Fruit fly (Drosophila melanogaster) whole organism, embryonic: ENCODE results near the gene CG6005.

Source experiments
- Atf6 ChIP-seq: fragments of 200-800 bp; sonication (Bioruptor generic); IDR thresholded peaks from 2 replicates; pipeline ENCODE4 v1.3.6; 2022; ENCODE audit warnings: missing biosample characterization, missing genetic modification characterization
- CG11504 ChIP-seq: fragments of 200-800 bp; sonication (Bioruptor generic); optimal IDR thresholded peaks from 3 replicates; lab custom pipeline; 2019; ENCODE audit warnings: missing biosample characterization, mild to moderate bottlenecking, missing genetic modification characterization, moderate library complexity
- CG12659 ChIP-seq: fragments of 200-800 bp; sonication (Bioruptor generic); optimal IDR thresholded peaks from 3 replicates; lab custom pipeline; 2017; ENCODE audit warnings: mild to moderate bottlenecking, missing biosample characterization, missing genetic modification reagents, missing genetic modification characterization
- CG13894 ChIP-seq: fragments of 200-800 bp; sonication (Bioruptor generic); optimal IDR thresholded peaks from 3 replicates; lab custom pipeline; 2018; ENCODE audit warnings: missing biosample characterization, mild to moderate bottlenecking, missing genetic modification characterization, moderate library complexity
- CG14710 ChIP-seq: fragments of 200-800 bp; sonication (Bioruptor generic); optimal IDR thresholded peaks from 3 replicates; lab custom pipeline; 2019; ENCODE audit warnings: missing biosample characterization, mild to moderate bottlenecking, missing genetic modification characterization, moderate library complexity
- CG15011 ChIP-seq: fragments of 200-800 bp; sonication (Bioruptor generic); optimal IDR thresholded peaks from 3 replicates; lab custom pipeline; 2018; ENCODE audit warnings: missing biosample characterization, mild to moderate bottlenecking, missing genetic modification characterization
- CG1529 ChIP-seq: fragments of 200-800 bp; sonication (Bioruptor generic); optimal IDR thresholded peaks from 3 replicates; lab custom pipeline; 2018; ENCODE audit warnings: missing biosample characterization, missing genetic modification characterization
- CG15514 ChIP-seq: fragments of 200-800 bp; sonication (Bioruptor generic); optimal IDR thresholded peaks from 3 replicates; lab custom pipeline; 2017; ENCODE audit warnings: missing biosample characterization, missing genetic modification characterization, mild to moderate bottlenecking, moderate library complexity, missing genetic modification reagents
- CG18262 ChIP-seq: fragments of 200-800 bp; optimal IDR thresholded peaks from 3 replicates; lab custom pipeline; 2019; ENCODE audit warnings: missing biosample characterization, mild to moderate bottlenecking, missing genetic modification characterization, moderate library complexity
- CG18599 ChIP-seq: fragments of 200-800 bp; sonication (Bioruptor generic); optimal IDR thresholded peaks from 3 replicates; lab custom pipeline; 2017; ENCODE audit warnings: missing biosample characterization, missing genetic modification characterization, mild to moderate bottlenecking, moderate library complexity, missing genetic modification reagents
- CG2120 ChIP-seq: fragments of 200-800 bp; sonication (Bioruptor generic); optimal IDR thresholded peaks from 3 replicates; lab custom pipeline; 2016; ENCODE audit warnings: missing biosample characterization, missing genetic modification characterization
- CG31388 ChIP-seq: fragments of 200-800 bp; sonication (Bioruptor generic); optimal IDR thresholded peaks from 2 replicates; lab custom pipeline; 2016; ENCODE audit warnings: missing biosample characterization, missing genetic modification characterization
- CG32767 ChIP-seq: fragments of 200-800 bp; sonication (Bioruptor generic); IDR thresholded peaks from 2 replicates; pipeline ENCODE4 v1.3.6; 2022; ENCODE audit warnings: missing biosample characterization, missing genetic modification characterization
- CG33557 ChIP-seq: fragments of 200-800 bp; sonication (Bioruptor generic); optimal IDR thresholded peaks from 2 replicates; lab custom pipeline; 2019; ENCODE audit warnings: missing biosample characterization, mild to moderate bottlenecking, missing genetic modification characterization, moderate library complexity
- CG6254 ChIP-seq: fragments of 200-800 bp; sonication (Bioruptor generic); optimal IDR thresholded peaks from 3 replicates; lab custom pipeline; 2017; ENCODE audit warnings: mild to moderate bottlenecking, missing biosample characterization, missing genetic modification reagents, missing genetic modification characterization
- CG6689 ChIP-seq: fragments of 200-800 bp; sonication (Bioruptor generic); IDR thresholded peaks from 2 replicates; pipeline ENCODE4 v1.3.6; 2022; ENCODE audit warnings: missing biosample characterization, missing genetic modification characterization
- CG6791 ChIP-seq: fragments of 200-800 bp; sonication (Bioruptor generic); IDR thresholded peaks from 3 replicates; pipeline ENCODE4 v1.3.6; 2022; ENCODE audit warnings: missing biosample characterization, missing genetic modification characterization; ENCODE audit not compliant: partially characterized antibody
- CG7928 ChIP-seq: fragments of 200-800 bp; sonication (Bioruptor generic); optimal IDR thresholded peaks from 2 replicates; lab custom pipeline; 2017; ENCODE audit warnings: missing biosample characterization, mild to moderate bottlenecking, missing genetic modification characterization
- CHES-1-like ChIP-seq: fragments of 200-800 bp; sonication (Bioruptor generic); optimal IDR thresholded peaks from 2 replicates; lab custom pipeline; 2016; ENCODE audit warnings: missing biosample characterization, missing genetic modification characterization
- Chrac-16 ChIP-seq: fragments of 200-800 bp; sonication (Bioruptor generic); optimal IDR thresholded peaks from 3 replicates; lab custom pipeline; 2016; ENCODE audit warnings: missing biosample characterization, missing genetic modification characterization
- CoRest ChIP-seq: fragments of 200-800 bp; sonication (Bioruptor generic); optimal IDR thresholded peaks from 3 replicates; lab custom pipeline; 2018; ENCODE audit warnings: missing biosample characterization, mild to moderate bottlenecking, missing genetic modification characterization, moderate library complexity
- Dip3 ChIP-seq: fragments of 200-800 bp; sonication (Bioruptor generic); optimal IDR thresholded peaks from 3 replicates; lab custom pipeline; 2016; ENCODE audit warnings: missing biosample characterization, missing genetic modification characterization
- HLHmδ ChIP-seq: fragments of 200-800 bp; sonication (Bioruptor generic); optimal IDR thresholded peaks from 2 replicates; lab custom pipeline; 2018; ENCODE audit warnings: missing biosample characterization, mild to moderate bottlenecking, missing genetic modification characterization, moderate library complexity
- Hr51 ChIP-seq, 2 experiments: fragments of 200-800 bp; sonication (Bioruptor generic); optimal IDR thresholded peaks; 2 replicates in 1 of 2; 3 replicates in 1 of 2; lab custom pipeline; 2016 to 2018; ENCODE audit warnings: missing biosample characterization in 2 of 2, missing genetic modification characterization in 2 of 2, mild to moderate bottlenecking in 1 of 2, moderate library complexity in 1 of 2
- Med ChIP-seq: fragments of 200-800 bp; sonication (Bioruptor generic); peaks from one replicate; lab custom pipeline; 2016; ENCODE audit warnings: missing biosample characterization, missing genetic modification characterization, mild to moderate bottlenecking, inconsistent platforms, moderate library complexity
- Side ChIP-seq: fragments of 200-800 bp; sonication (Bioruptor generic); optimal IDR thresholded peaks from 2 replicates; lab custom pipeline; 2016; ENCODE audit warnings: missing biosample characterization, missing genetic modification characterization
- Sox102F ChIP-seq: fragments of 200-800 bp; sonication (Bioruptor generic); optimal IDR thresholded peaks from 2 replicates; lab custom pipeline; 2018; ENCODE audit warnings: missing biosample characterization, mild to moderate bottlenecking, missing genetic modification characterization, moderate library complexity
- ab ChIP-seq: fragments of 200-800 bp; sonication (Bioruptor generic); optimal IDR thresholded peaks from 2 replicates; lab custom pipeline; 2016; ENCODE audit warnings: missing biosample characterization, missing genetic modification characterization
- al ChIP-seq: fragments of 200-800 bp; sonication (Bioruptor generic); IDR thresholded peaks from 2 replicates; pipeline ENCODE4 v1.3.6; 2022; ENCODE audit warnings: missing biosample characterization, missing genetic modification characterization
- br ChIP-seq: fragments of >200 bp; optimal IDR thresholded peaks from 2 replicates; lab custom pipeline; 2017
- cas ChIP-seq: fragments of 200-800 bp; sonication (Bioruptor generic); IDR thresholded peaks from 2 replicates; pipeline ENCODE4 v1.3.6; 2022; ENCODE audit warnings: missing biosample characterization, missing genetic modification characterization
- dysf ChIP-seq: fragments of 200-800 bp; sonication (Bioruptor generic); IDR thresholded peaks from 3 replicates; pipeline ENCODE4 v1.3.6; 2022; ENCODE audit warnings: missing biosample characterization, missing genetic modification characterization
- emc ChIP-seq: fragments of 200-800 bp; sonication (Bioruptor generic); optimal IDR thresholded peaks from 2 replicates; lab custom pipeline; 2016; ENCODE audit warnings: missing biosample characterization, missing genetic modification characterization
- fd3F ChIP-seq: fragments of 200-800 bp; sonication (Bioruptor generic); optimal IDR thresholded peaks from 2 replicates; lab custom pipeline; 2018; ENCODE audit warnings: missing biosample characterization, mild to moderate bottlenecking, missing genetic modification characterization, moderate library complexity
- gem ChIP-seq: fragments of 200-800 bp; sonication (Bioruptor generic); optimal IDR thresholded peaks from 2 replicates; lab custom pipeline; 2019; ENCODE audit warnings: missing biosample characterization, mild to moderate bottlenecking, missing genetic modification characterization, moderate library complexity
- grau ChIP-seq: fragments of 200-800 bp; optimal IDR thresholded peaks from 3 replicates; lab custom pipeline; 2019; ENCODE audit warnings: missing biosample characterization, mild to moderate bottlenecking, missing genetic modification characterization, moderate library complexity
- hkb ChIP-seq, 2 experiments: fragments of 200-800 bp in 1 of 2; fragments of >200 bp in 1 of 2; sonication (Bioruptor generic) in 1 of 2; IDR thresholded peaks in 1 of 2; optimal IDR thresholded peaks in 1 of 2; 2 replicates each; pipeline versions ENCODE4 v1.3.6 to Lab custom; 2017 to 2022; ENCODE audit warnings: missing biosample characterization in 1 of 2, missing genetic modification characterization in 1 of 2
- lmd ChIP-seq: fragments of 200-800 bp; sonication (Bioruptor generic); IDR thresholded peaks from 2 replicates; pipeline ENCODE4 v1.3.6; 2022; ENCODE audit warnings: missing biosample characterization, missing genetic modification characterization
- nom ChIP-seq: fragments of 200-800 bp; sonication (Bioruptor generic); optimal IDR thresholded peaks from 2 replicates; lab custom pipeline; 2017; ENCODE audit warnings: missing biosample characterization, missing genetic modification characterization, mild to moderate bottlenecking, moderate library complexity, missing genetic modification reagents
- odd ChIP-seq: fragments of 200-800 bp; sonication (Bioruptor generic); optimal IDR thresholded peaks from 2 replicates; lab custom pipeline; 2017; ENCODE audit warnings: missing biosample characterization, mild to moderate bottlenecking, missing genetic modification characterization
- otp ChIP-seq: fragments of 200-800 bp; sonication (Bioruptor generic); IDR thresholded peaks from 3 replicates; pipeline ENCODE4, ENCODE4 v1.3.6; 2022; ENCODE audit warnings: missing biosample characterization, missing genetic modification characterization
- pho ChIP-seq: fragments of 200-800 bp; sonication (Bioruptor generic); optimal IDR thresholded peaks from 2 replicates; lab custom pipeline; 2016; ENCODE audit warnings: missing biosample characterization, missing genetic modification characterization
- pita ChIP-seq: fragments of 200-800 bp; sonication (Bioruptor generic); optimal IDR thresholded peaks from 2 replicates; lab custom pipeline; 2017; ENCODE audit warnings: missing biosample characterization, mild to moderate bottlenecking, missing genetic modification characterization
- prd ChIP-seq, 3 experiments: fragments of >200 bp in 2 of 3; fragments of 200-800 bp in 1 of 3; sonication (Bioruptor generic) in 1 of 3; optimal IDR thresholded peaks in 2 of 3; IDR thresholded peaks in 1 of 3; 2 replicates in 2 of 3; 3 replicates in 1 of 3; pipeline versions ENCODE4 v1.3.6 to Lab custom; 2017 to 2022; ENCODE audit warnings: missing biosample characterization in 1 of 3, missing genetic modification characterization in 1 of 3
- salm ChIP-seq: fragments of 200-800 bp; sonication (Bioruptor generic); optimal IDR thresholded peaks from 2 replicates; lab custom pipeline; 2018; ENCODE audit warnings: missing biosample characterization, mild to moderate bottlenecking, missing genetic modification characterization
- tll ChIP-seq, 2 experiments: fragments of 200-800 bp in 1 of 2; fragments of >200 bp in 1 of 2; sonication (Bioruptor generic) in 1 of 2; optimal IDR thresholded peaks; 2 replicates each; lab custom pipeline; 2017 to 2019; ENCODE audit warnings: missing biosample characterization in 2 of 2, missing genetic modification characterization in 2 of 2, mild to moderate bottlenecking in 1 of 2, moderate library complexity in 1 of 2
- trh ChIP-seq: fragments of 200-800 bp; sonication (Bioruptor generic); optimal IDR thresholded peaks from 2 replicates; lab custom pipeline; 2016; ENCODE audit warnings: missing biosample characterization, missing genetic modification characterization
- zfh2 ChIP-seq: fragments of 200-800 bp; sonication (Bioruptor generic); optimal IDR thresholded peaks from 2 replicates; lab custom pipeline; 2016; ENCODE audit warnings: missing biosample characterization, missing genetic modification characterization

CG6005 gene

dm6 chr3R:18985114-18985785 lies 38.6 kb downstream of the CG6005 start (continued):
- peak in 1 of 2 experiments; percentile 36 for TF ChIP-seq Hr51 (GFP tag; optimal IDR thresholded peaks at IDR 0.05; lab: Kevin White, UChicago)
- TF ChIP-seq CG32767 (GFP tag; lab: Robert Waterston, UW), result no peak
- TF ChIP-seq CG6254 (GFP tag; lab: Kevin White, UChicago), result no peak
- TF ChIP-seq tll (GFP tag; optimal IDR thresholded peaks at IDR 0.05; lab: Kevin White, UChicago), result no peak
- TF ChIP-seq CG13894, result peak; percentile 20
- no peak for TF ChIP-seq otp (GFP tag; lab: Robert Waterston, UW)
- peak; percentile 23 for TF ChIP-seq CG12659
- peak; percentile 9 for TF ChIP-seq Chrac-16 (GFP tag; lab: Kevin White, UChicago)
- peak; percentile 76 for TF ChIP-seq CG2120 (GFP tag; lab: Kevin White, UChicago)
- no peak for TF ChIP-seq emc (GFP tag; lab: Kevin White, UChicago)
- TF ChIP-seq CoRest (tag; lab: Kevin White, UChicago), result peak; percentile 54
- TF ChIP-seq pho, result no peak
- no peak for TF ChIP-seq CG31388
- TF ChIP-seq CG7928, result no peak
- peak; percentile 65 for TF ChIP-seq grau
- TF ChIP-seq ab (GFP tag; lab: Kevin White, UChicago), result no peak
- no peak for TF ChIP-seq Side (GFP tag; lab: Kevin White, UChicago)
- TF ChIP-seq CG33557 (GFP tag; lab: Kevin White, UChicago), result no peak
- TF ChIP-seq fd3F, result peak; percentile 5
- peak; percentile 63 for TF ChIP-seq dysf (GFP tag; lab: Robert Waterston, UW)
- peak; percentile 26 for TF ChIP-seq Sox102F (GFP tag; lab: Kevin White, UChicago)
- no peak for TF ChIP-seq cas (GFP tag; lab: Robert Waterston, UW)
- TF ChIP-seq CG1529 (GFP tag; lab: Kevin White, UChicago), result no peak
- no peak for TF ChIP-seq CG6791
- TF ChIP-seq CG18599 (GFP tag; lab: Kevin White, UChicago), result peak; percentile 86
- peak; percentile 16; the same call in 1 of the 2 replicates for TF ChIP-seq lmd
- no peak for TF ChIP-seq prd (optimal IDR thresholded peaks at IDR 0.05; lab: Kevin White, UChicago)
- peak; percentile 37; the same call in 1 of the 3 replicates for TF ChIP-seq prd (GFP tag; IDR thresholded peaks at IDR 0.05; lab: Robert Waterston, UW)
- TF ChIP-seq CG14710 (tag; lab: Kevin White, UChicago), result no peak
- TF ChIP-seq hkb (optimal IDR thresholded peaks at IDR 0.05; lab: Kevin White, UChicago), result no peak
- TF ChIP-seq hkb (GFP tag; IDR thresholded peaks at IDR 0.05; lab: Robert Waterston, UW), result no peak
- TF ChIP-seq CG15514 (GFP tag; lab: Kevin White, UChicago), result peak; percentile 42
- TF ChIP-seq CHES-1-like, result no peak
- TF ChIP-seq Med (GFP tag; lab: Kevin White, UChicago), result peak; percentile 41
- TF ChIP-seq gem, result peak; percentile 71
- TF ChIP-seq CG11504 (tag; lab: Kevin White, UChicago), result peak; percentile 62
- TF ChIP-seq odd (GFP tag; lab: Kevin White, UChicago), result no peak
- TF ChIP-seq zfh2, result no peak
- no peak for TF ChIP-seq nom (GFP tag; lab: Kevin White, UChicago)
- peak; percentile 69 for TF ChIP-seq al (GFP tag; lab: Robert Waterston, UW)
- TF ChIP-seq HLHmδ, result no peak
- no peak for TF ChIP-seq trh (GFP tag; lab: Kevin White, UChicago)
- 0 out of 2 replicates have a peak, but pooled peaks have one; percentile 7 for TF ChIP-seq CG6689 (GFP tag; lab: Robert Waterston, UW)
- TF ChIP-seq pita, result no peak
- TF ChIP-seq Dip3 (GFP tag; lab: Kevin White, UChicago), result no peak
- TF ChIP-seq salm, result no peak
- TF ChIP-seq CG18262 (tag; lab: Kevin White, UChicago), result peak; percentile 2
- TF ChIP-seq Atf6 (GFP tag; lab: Robert Waterston, UW), result 0 out of 2 replicates have a peak, but pooled peaks have one; percentile 28
- TF ChIP-seq CG15011 (GFP tag; lab: Kevin White, UChicago), result peak; percentile 22
- TF ChIP-seq br, result no peak
